Worm (Caenorhabditis elegans) whole organism, mixed stage, embryonic: ENCODE results near the gene clec-38.

Experiments
- ceh-83 ChIP-seq: fragments of 200-800 bp; sonication (Bioruptor generic); optimal IDR thresholded peaks from 2 replicates; lab custom pipeline; 2018; ENCODE audit warnings: mild to moderate bottlenecking, missing genetic modification characterization, missing compliant biosample characterization
- ces-1 ChIP-seq: fragments of 150-350 bp; optimal IDR thresholded peaks from 2 replicates; lab custom pipeline; 2014; ENCODE audit warnings: missing biosample characterization, missing genetic modification reagents, missing genetic modification characterization
- unc-39 ChIP-seq: fragments of 150-350 bp; optimal IDR thresholded peaks from 2 replicates; lab custom pipeline; 2014; ENCODE audit warnings: missing biosample characterization, missing genetic modification characterization
- ztf-11 ChIP-seq: fragments of 150-350 bp; optimal IDR thresholded peaks from 2 replicates; lab custom pipeline; 2014; ENCODE audit warnings: missing biosample characterization, missing genetic modification characterization

DNA sequence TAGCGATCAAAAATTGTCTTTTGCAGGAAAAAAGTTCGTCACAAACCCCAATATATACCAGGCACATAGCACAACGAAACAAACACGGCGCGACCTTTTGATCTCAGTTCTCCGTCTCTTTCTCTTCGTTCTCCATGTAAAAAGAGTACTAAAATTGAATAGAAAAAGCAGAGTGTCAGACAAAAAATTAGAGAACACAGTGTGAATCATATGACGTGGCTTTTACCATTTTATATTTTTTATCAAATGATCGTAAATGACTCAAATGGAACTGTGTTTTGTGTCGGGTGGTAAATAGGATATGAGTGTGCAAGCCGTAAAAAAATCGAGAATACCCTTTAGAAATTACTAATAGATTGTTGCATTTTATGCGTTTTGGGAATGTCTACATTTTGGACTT is 9.5 kb downstream of the clec-38 start:
- TF ChIP-seq ceh-83 (no peak), ces-1 (no peak), ztf-11 (tag; lab: Kevin White, UChicago) (no peak), unc-39 (tag; lab: Kevin White, UChicago) (no peak)
